Fruit fly (Drosophila melanogaster): ENCODE results near the gene KaiR1D.

Gene KaiR1D

dm6 chr3R:20845493-20845892, 20.5 kb downstream of the KaiR1D start (continued):
- TF ChIP-seq br (optimal IDR thresholded peaks at IDR 0.05), result no peak
- no peak for TF ChIP-seq Bteb2 (GFP tag; optimal IDR thresholded peaks at IDR 0.05)
- peak; percentile 22 for TF ChIP-seq Nf-YC (tag; optimal IDR thresholded peaks at IDR 0.05)
- TF ChIP-seq CG30403 (GFP tag; optimal IDR thresholded peaks at IDR 0.05), result no peak
- TF ChIP-seq sna (GFP tag; IDR thresholded peaks at IDR 0.05; ENCODE audit: partially characterized antibody), result no peak
- no peak for TF ChIP-seq nerfin-2 (GFP tag; IDR thresholded peaks at IDR 0.05; ENCODE audit: partially characterized antibody)
- no peak for TF ChIP-seq insv (GFP tag; optimal IDR thresholded peaks at IDR 0.05)
- no peak for TF ChIP-seq E2f2 (GFP tag; IDR thresholded peaks at IDR 0.05)
- no peak for TF ChIP-seq lov (optimal IDR thresholded peaks at IDR 0.05)
- TF ChIP-seq lov (GFP tag; IDR thresholded peaks at IDR 0.05), result no peak
- no peak for TF ChIP-seq sd (tag; optimal IDR thresholded peaks at IDR 0.05)
- no peak for TF ChIP-seq odd (GFP tag; optimal IDR thresholded peaks at IDR 0.05)
- TF ChIP-seq CG4820 (GFP tag; optimal IDR thresholded peaks at IDR 0.05), result no peak
- TF ChIP-seq dati (GFP tag; IDR thresholded peaks at IDR 0.05), result no peak
- TF ChIP-seq CG6254 (GFP tag; optimal IDR thresholded peaks at IDR 0.05), result peak; percentile 32
- no peak for TF ChIP-seq unc-4 (GFP tag; IDR thresholded peaks at IDR 0.05; ENCODE audit: partially characterized antibody)
- TF ChIP-seq CG7271 (tag; optimal IDR thresholded peaks at IDR 0.05), result no peak
- TF ChIP-seq Fer1 (GFP tag; optimal IDR thresholded peaks at IDR 0.05), result no peak
- no peak for TF ChIP-seq CG11723 (GFP tag; optimal IDR thresholded peaks at IDR 0.05)
- TF ChIP-seq CG12104 (GFP tag; optimal IDR thresholded peaks at IDR 0.05), result no peak
- no peak for TF ChIP-seq CG31365 (tag; optimal IDR thresholded peaks at IDR 0.05)
- no peak for TF ChIP-seq CG2875 (GFP tag; optimal IDR thresholded peaks at IDR 0.05)
- no peak for TF ChIP-seq seq (GFP tag; IDR thresholded peaks at IDR 0.05)
- peak; percentile 43 for TF ChIP-seq CG2678 (tag; optimal IDR thresholded peaks at IDR 0.05)
- no peak for TF ChIP-seq oc (tag; optimal IDR thresholded peaks at IDR 0.05)
- no peak for TF ChIP-seq Spps (tag; optimal IDR thresholded peaks at IDR 0.05)
- no peak for TF ChIP-seq Gug (GFP tag; IDR thresholded peaks at IDR 0.05)
- no peak for TF ChIP-seq mld (GFP tag; IDR thresholded peaks at IDR 0.05; ENCODE audit: partially characterized antibody)
- TF ChIP-seq luna (GFP tag; optimal IDR thresholded peaks at IDR 0.05), result no peak
- TF ChIP-seq Ravus (GFP tag; IDR thresholded peaks at IDR 0.05), result no peak
- no peak for TF ChIP-seq CG2712 (tag; optimal IDR thresholded peaks at IDR 0.05)
- no peak for TF ChIP-seq CG14860 (GFP tag; IDR thresholded peaks at IDR 0.05; ENCODE audit: partially characterized antibody)
- no peak for TF ChIP-seq Six4 (GFP tag; optimal IDR thresholded peaks at IDR 0.05)
- TF ChIP-seq CG13287 (GFP tag; IDR thresholded peaks at IDR 0.05; ENCODE audit: partially characterized antibody), result no peak
- no peak for TF ChIP-seq danr (GFP tag; IDR thresholded peaks at IDR 0.05)
- no peak for TF ChIP-seq gce (GFP tag; IDR thresholded peaks at IDR 0.05)
- no peak for TF ChIP-seq Kr (GFP tag; optimal IDR thresholded peaks at IDR 0.05)
- TF ChIP-seq Adf1 (GFP tag; IDR thresholded peaks at IDR 0.05), result no peak
- TF ChIP-seq CG10654 (GFP tag; optimal IDR thresholded peaks at IDR 0.05), result no peak
- no peak for TF ChIP-seq usp (GFP tag; optimal IDR thresholded peaks at IDR 0.05)
- TF ChIP-seq HHEX (GFP tag; optimal IDR thresholded peaks at IDR 0.05), result no peak
- TF ChIP-seq gcm2 (GFP tag; optimal IDR thresholded peaks at IDR 0.05), result no peak
- no peak for TF ChIP-seq Optix (GFP tag; IDR thresholded peaks at IDR 0.05)
- no peak for TF ChIP-seq sima (GFP tag; optimal IDR thresholded peaks at IDR 0.05)
- TF ChIP-seq lab (GFP tag; optimal IDR thresholded peaks at IDR 0.05), result peak; percentile 85
- peak; percentile 71 for TF ChIP-seq row (GFP tag; IDR thresholded peaks at IDR 0.05)
- no peak for TF ChIP-seq slbo (GFP tag; IDR thresholded peaks at IDR 0.05)
- TF ChIP-seq Sox102F (GFP tag; optimal IDR thresholded peaks at IDR 0.05), result no peak
- no peak for TF ChIP-seq CG2202 (tag; optimal IDR thresholded peaks at IDR 0.05)
- TF ChIP-seq fu2 (GFP tag; optimal IDR thresholded peaks at IDR 0.05), result no peak
- TF ChIP-seq CG2889 (GFP tag; IDR thresholded peaks at IDR 0.05), result no peak
- TF ChIP-seq tup (GFP tag; optimal IDR thresholded peaks at IDR 0.05), result no peak
- no peak for TF ChIP-seq Dek (tag; optimal IDR thresholded peaks at IDR 0.05)

Data from whole organism, embryonic.